Fruit fly (Drosophila melanogaster) whole organism, prepupa: Measurements from ENCODE around the gene MYPT-75D.

Source experiments
- Blimp-1 ChIP-seq: fragments of 200-800 bp; sonication (Bioruptor generic); optimal IDR thresholded peaks from 3 replicates; lab custom pipeline; 2017; ENCODE audit warnings: missing biosample characterization, missing genetic modification characterization, mild to moderate bottlenecking, moderate library complexity, missing genetic modification reagents
- CG15336 ChIP-seq: fragments of 200-800 bp; sonication (Bioruptor generic); IDR thresholded peaks from 2 replicates; pipeline ENCODE4 v1.3.6; 2022; ENCODE audit warnings: missing biosample characterization, missing genetic modification characterization
- CG1621 ChIP-seq: fragments of 200-800 bp; sonication (Bioruptor generic); optimal IDR thresholded peaks from 3 replicates; lab custom pipeline; 2018; ENCODE audit warnings: missing biosample characterization, mild to moderate bottlenecking, missing genetic modification characterization
- CG6854 ChIP-seq: fragments of 200-800 bp; sonication (Bioruptor generic); optimal IDR thresholded peaks from 2 replicates; lab custom pipeline; 2017; ENCODE audit warnings: missing biosample characterization, mild to moderate bottlenecking, missing genetic modification characterization
- Ets21C ChIP-seq: fragments of 200-800 bp; sonication (Bioruptor generic); optimal IDR thresholded peaks from 3 replicates; lab custom pipeline; 2016; ENCODE audit warnings: missing biosample characterization, missing genetic modification characterization
- OdsH ChIP-seq: fragments of 200-800 bp; sonication (Bioruptor generic); optimal IDR thresholded peaks from 3 replicates; lab custom pipeline; 2016; ENCODE audit warnings: missing biosample characterization, missing genetic modification characterization
- Smox ChIP-seq: fragments of 200-800 bp; sonication (Bioruptor generic); optimal IDR thresholded peaks from 3 replicates; lab custom pipeline; 2016; ENCODE audit warnings: missing biosample characterization, missing genetic modification characterization
- ss ChIP-seq, 2 experiments: fragments of 200-800 bp; sonication (Bioruptor generic); optimal IDR thresholded peaks; 2 replicates in 1 of 2; 3 replicates in 1 of 2; lab custom pipeline; 2017 to 2018; ENCODE audit warnings: mild to moderate bottlenecking in 2 of 2, missing biosample characterization in 2 of 2, missing genetic modification characterization in 2 of 2, moderate library complexity in 1 of 2
- vri ChIP-seq: fragments of 200-800 bp; sonication (Bioruptor generic); optimal IDR thresholded peaks from 3 replicates; lab custom pipeline; 2016; ENCODE audit warnings: missing biosample characterization, mild to moderate bottlenecking, missing genetic modification characterization

DNA sequence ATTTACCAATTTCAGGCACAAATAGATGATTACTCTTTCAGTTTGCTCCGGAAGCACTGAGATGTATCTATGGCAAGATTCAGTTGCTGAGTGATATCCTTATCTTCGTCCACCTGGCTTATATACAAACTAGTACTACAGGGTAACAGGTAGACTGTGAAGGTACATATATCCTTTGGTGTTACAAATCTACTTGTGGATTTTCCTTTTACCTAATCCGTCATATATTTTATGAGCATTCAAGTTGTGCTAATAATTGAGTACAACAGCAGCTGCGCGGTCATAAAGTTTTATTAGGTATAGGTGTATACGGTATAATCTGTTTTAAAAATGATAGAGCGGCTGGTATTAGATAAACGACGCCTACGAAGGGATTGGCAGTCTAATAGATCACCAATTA lies 32.1 kb upstream of the MYPT-75D start, which contains the start of gene term:
- TF ChIP-seq OdsH (GFP tag; lab: Kevin White, UChicago) (no peak), CG6854 (no peak), ss (GFP tag; optimal IDR thresholded peaks at IDR 0.05; lab: Kevin White, UChicago) (no peak), CG15336 (GFP tag; lab: Robert Waterston, UW) (no peak), CG1621 (tag; lab: Kevin White, UChicago) (no peak), Smox (GFP tag; lab: Kevin White, UChicago) (no peak), Blimp-1 (GFP tag; lab: Kevin White, UChicago) (no peak), Ets21C (GFP tag; lab: Kevin White, UChicago) (no peak), vri (no peak)
